Worm (Caenorhabditis elegans): ENCODE data around the gene oac-14.

ce11 chrX:10124338-10124737, 17.5 kb downstream of the oac-14 start:
- TF ChIP-seq W03F9.2 (tag; optimal IDR thresholded peaks at IDR 0.05) = no peak
- no peak for TF ChIP-seq him-1 (tag; optimal IDR thresholded peaks at IDR 0.05)
